Worm (Caenorhabditis elegans): ENCODE results near the gene nduf-11.

DNA sequence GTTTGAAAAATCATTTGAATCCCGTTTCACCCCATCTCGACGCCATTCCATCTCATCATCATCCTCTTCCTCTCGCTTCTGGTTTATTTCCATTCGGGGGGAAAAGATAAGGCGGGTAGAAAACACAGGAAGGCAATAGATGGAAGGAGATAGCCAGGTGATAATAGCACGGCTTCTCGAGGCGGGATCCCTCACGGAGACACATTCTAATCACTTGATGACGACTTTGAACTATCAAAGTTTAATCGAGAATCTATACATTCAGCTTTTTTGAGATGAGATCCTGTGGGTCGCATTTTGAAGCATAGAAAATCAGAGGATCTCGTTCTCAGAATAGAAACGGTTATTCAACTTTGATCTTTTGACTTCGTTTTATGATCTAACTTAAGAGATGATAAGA, 26.6 kb upstream of the nduf-11 start, which contains the start of gene C33B4.2:
- TF ChIP-seq ceh-13 (GFP tag; optimal IDR thresholded peaks at IDR 0.05) = no peak
- TF ChIP-seq ama-1 (optimal IDR thresholded peaks at IDR 0.05) = no peak
- TF ChIP-seq hmg-4 (GFP tag; optimal IDR thresholded peaks at IDR 0.05) = no peak
- no peak for TF ChIP-seq tbx-11 (GFP tag; IDR thresholded peaks at IDR 0.05)
- no peak for TF ChIP-seq F13C5.2 (tag; optimal IDR thresholded peaks at IDR 0.05)
- TF ChIP-seq flt-1 (GFP tag; IDR thresholded peaks at IDR 0.05) = no peak
